Worm (Caenorhabditis elegans) whole organism, late embryonic: Measurements from ENCODE around the gene acl-2.

Experiments used
- C38D4.7 ChIP-seq: fragments of 200-800 bp; sonication (Bioruptor generic); optimal IDR thresholded peaks from 2 replicates; lab custom pipeline; 2018; ENCODE audit warnings: mild to moderate bottlenecking, missing genetic modification characterization, moderate library complexity, missing compliant biosample characterization
- F13H6.1 ChIP-seq: sonication (generic microtip); optimal IDR thresholded peaks from 2 replicates; lab custom pipeline; 2016; ENCODE audit warnings: missing genetic modification characterization, missing compliant biosample characterization
- K02D7.2 ChIP-seq: sonication (generic microtip); optimal IDR thresholded peaks from 2 replicates; lab custom pipeline; 2017; ENCODE audit warnings: mild to moderate bottlenecking, missing genetic modification characterization, missing compliant biosample characterization
- K09A11.1 ChIP-seq: sonication (generic microtip); optimal IDR thresholded peaks from 2 replicates; lab custom pipeline; 2017; ENCODE audit warnings: antibody characterized with exemption, mild to moderate bottlenecking, missing genetic modification characterization, missing compliant biosample characterization; ENCODE audit not compliant: insufficient read depth
- T23F11.4 ChIP-seq: fragments of 200-800 bp; sonication (Bioruptor generic); optimal IDR thresholded peaks from 2 replicates; lab custom pipeline; 2018; ENCODE audit warnings: mild to moderate bottlenecking, missing genetic modification characterization, missing compliant biosample characterization
- Y22D7AL.16 ChIP-seq: sonication (generic microtip); optimal IDR thresholded peaks from 2 replicates; lab custom pipeline; 2016; ENCODE audit warnings: missing genetic modification characterization, missing compliant biosample characterization
- ahr-1 ChIP-seq: sonication (generic microtip); optimal IDR thresholded peaks from 2 replicates; lab custom pipeline; 2016; ENCODE audit warnings: missing genetic modification characterization, missing compliant biosample characterization
- ceh-14 ChIP-seq: sonication (generic microtip); optimal IDR thresholded peaks from 2 replicates; lab custom pipeline; 2016; ENCODE audit warnings: missing genotype, missing genetic modification characterization, missing compliant biosample characterization
- ceh-19 ChIP-seq: fragments of 200-800 bp; sonication (Bioruptor generic); optimal IDR thresholded peaks from 2 replicates; lab custom pipeline; 2018; ENCODE audit warnings: mild to moderate bottlenecking, missing genetic modification characterization, missing compliant biosample characterization
- ceh-2 ChIP-seq: sonication (generic microtip); optimal IDR thresholded peaks from 2 replicates; lab custom pipeline; 2016; ENCODE audit warnings: missing genotype, missing genetic modification characterization, missing compliant biosample characterization
- ceh-31 ChIP-seq: sonication (generic microtip); optimal IDR thresholded peaks from 2 replicates; lab custom pipeline; 2016; ENCODE audit warnings: missing genetic modification characterization, missing compliant biosample characterization
- ceh-34 ChIP-seq: sonication (generic microtip); optimal IDR thresholded peaks from 2 replicates; lab custom pipeline; 2016; ENCODE audit warnings: mild to moderate bottlenecking, missing genetic modification characterization, missing compliant biosample characterization
- ceh-45 ChIP-seq: fragments of 200-800 bp; sonication (Bioruptor generic); IDR thresholded peaks from 2 replicates; pipeline ENCODE4 v1.3.6; 2022; ENCODE audit warnings: missing genetic modification reagents, missing genetic modification characterization, missing compliant biosample characterization
- ceh-6 ChIP-seq: fragments of 200-800 bp; sonication (Bioruptor generic); optimal IDR thresholded peaks from 2 replicates; lab custom pipeline; 2018; ENCODE audit warnings: mild to moderate bottlenecking, missing genetic modification characterization, missing compliant biosample characterization
- ceh-9 ChIP-seq: sonication (generic microtip); optimal IDR thresholded peaks from 2 replicates; lab custom pipeline; 2016; ENCODE audit warnings: mild to moderate bottlenecking, missing genetic modification characterization, inconsistent platforms, missing compliant biosample characterization
- dve-1 ChIP-seq: sonication (generic microtip); optimal IDR thresholded peaks from 2 replicates; lab custom pipeline; 2017; ENCODE audit warnings: antibody characterized with exemption, mild to moderate bottlenecking, missing genetic modification characterization, missing compliant biosample characterization
- elt-4 ChIP-seq: sonication (generic microtip); optimal IDR thresholded peaks from 2 replicates; lab custom pipeline; 2016; ENCODE audit warnings: missing genetic modification characterization, missing compliant biosample characterization
- fkh-10 ChIP-seq: fragments of 150-350 bp; optimal IDR thresholded peaks from 2 replicates; lab custom pipeline; 2014; ENCODE audit warnings: missing biosample characterization, missing genetic modification reagents, missing genetic modification characterization
- fkh-6 ChIP-seq: sonication (generic microtip); optimal IDR thresholded peaks from 2 replicates; lab custom pipeline; 2016; ENCODE audit warnings: missing genetic modification characterization, missing compliant biosample characterization
- gmeb-2 ChIP-seq: sonication (generic microtip); optimal IDR thresholded peaks from 2 replicates; lab custom pipeline; 2016; ENCODE audit warnings: missing genetic modification characterization, inconsistent platforms, missing compliant biosample characterization
- hlh-15 ChIP-seq: sonication (generic microtip); optimal IDR thresholded peaks from 2 replicates; lab custom pipeline; 2016; ENCODE audit warnings: missing genetic modification characterization, missing compliant biosample characterization
- hlh-6 ChIP-seq: sonication (generic microtip); optimal IDR thresholded peaks from 2 replicates; lab custom pipeline; 2016; ENCODE audit warnings: missing genotype, missing genetic modification characterization, missing compliant biosample characterization
- hlh-8 ChIP-seq: sonication (generic microtip); optimal IDR thresholded peaks from 2 replicates; lab custom pipeline; 2016; ENCODE audit warnings: missing genotype, missing genetic modification characterization, missing compliant biosample characterization
- lim-6 ChIP-seq: sonication (generic microtip); optimal IDR thresholded peaks from 2 replicates; lab custom pipeline; 2016; ENCODE audit warnings: missing genetic modification characterization, missing compliant biosample characterization
- lin-11 ChIP-seq: fragments of 200-800 bp; sonication (Bioruptor generic); optimal IDR thresholded peaks from 2 replicates; lab custom pipeline; 2018; ENCODE audit warnings: mild to moderate bottlenecking, missing genetic modification characterization, missing compliant biosample characterization
- madf-2 ChIP-seq: sonication (generic microtip); optimal IDR thresholded peaks from 2 replicates; lab custom pipeline; 2017; ENCODE audit warnings: missing genetic modification characterization, missing compliant biosample characterization
- mec-3 ChIP-seq: sonication (generic microtip); optimal IDR thresholded peaks from 2 replicates; lab custom pipeline; 2016; ENCODE audit warnings: borderline replicate concordance, missing genetic modification characterization, missing compliant biosample characterization
- nhr-232 ChIP-seq: sonication (generic microtip); optimal IDR thresholded peaks from 2 replicates; lab custom pipeline; 2016; ENCODE audit warnings: missing genetic modification characterization, missing compliant biosample characterization
- npax-4 ChIP-seq: sonication (generic microtip); optimal IDR thresholded peaks from 2 replicates; lab custom pipeline; 2016; ENCODE audit warnings: missing genetic modification characterization, missing compliant biosample characterization
- odd-2 ChIP-seq: sonication (generic microtip); optimal IDR thresholded peaks from 2 replicates; lab custom pipeline; 2017; ENCODE audit warnings: antibody characterized with exemption, mild to moderate bottlenecking, missing genetic modification characterization, missing compliant biosample characterization
- pag-3 ChIP-seq: sonication (generic microtip); optimal IDR thresholded peaks from 2 replicates; lab custom pipeline; 2016; ENCODE audit warnings: missing compliant biosample characterization, missing genetic modification characterization, borderline replicate concordance
- pax-1 ChIP-seq: fragments of 150-350 bp; optimal IDR thresholded peaks from 2 replicates; lab custom pipeline; 2014; ENCODE audit warnings: missing biosample characterization, missing genetic modification characterization
- pha-2 ChIP-seq: sonication (generic microtip); optimal IDR thresholded peaks from 2 replicates; lab custom pipeline; 2017; ENCODE audit warnings: mild to moderate bottlenecking, missing genetic modification characterization, missing compliant biosample characterization
- pha-4 ChIP-seq: fragments of 150-350 bp; optimal IDR thresholded peaks from 2 replicates; lab custom pipeline; 2018; ENCODE audit warnings: missing biosample characterization, missing genetic modification reagents, missing genetic modification characterization
- pqm-1 ChIP-seq: sonication (generic microtip); optimal IDR thresholded peaks from 2 replicates; lab custom pipeline; 2016; ENCODE audit warnings: missing genetic modification characterization, missing compliant biosample characterization
- syd-9 ChIP-seq: sonication (generic microtip); optimal IDR thresholded peaks from 2 replicates; lab custom pipeline; 2016; ENCODE audit warnings: mild to moderate bottlenecking, missing genetic modification characterization, moderate library complexity, missing compliant biosample characterization
- tbx-7 ChIP-seq: sonication (generic microtip); optimal IDR thresholded peaks from 2 replicates; lab custom pipeline; 2016; ENCODE audit warnings: missing genotype, missing genetic modification characterization, missing compliant biosample characterization
- ttx-3 ChIP-seq: sonication (generic microtip); optimal IDR thresholded peaks from 2 replicates; lab custom pipeline; 2016; ENCODE audit warnings: missing genetic modification reagents, missing genetic modification characterization, missing compliant biosample characterization
- unc-3 ChIP-seq, 2 experiments: fragments of 200-800 bp in 1 of 2; sonication (Bioruptor generic) in 1 of 2; sonication (generic microtip) in 1 of 2; conservative IDR thresholded peaks in 1 of 2; optimal IDR thresholded peaks in 1 of 2; 2 replicates each; pipeline versions ENCODE4 v1.3.6 to Lab custom; 2016 to 2022; ENCODE audit warnings: missing compliant biosample characterization in 2 of 2, missing genetic modification characterization in 2 of 2, missing genetic modification reagents in 1 of 2
- unc-55 ChIP-seq: sonication (generic microtip); optimal IDR thresholded peaks from 2 replicates; lab custom pipeline; 2017; ENCODE audit warnings: missing biosample characterization, missing genetic modification reagents, missing genetic modification characterization
- ztf-16 ChIP-seq: sonication (generic microtip); optimal IDR thresholded peaks from 2 replicates; lab custom pipeline; 2017; ENCODE audit warnings: missing genetic modification characterization, missing compliant biosample characterization

The acl-2 gene

DNA sequence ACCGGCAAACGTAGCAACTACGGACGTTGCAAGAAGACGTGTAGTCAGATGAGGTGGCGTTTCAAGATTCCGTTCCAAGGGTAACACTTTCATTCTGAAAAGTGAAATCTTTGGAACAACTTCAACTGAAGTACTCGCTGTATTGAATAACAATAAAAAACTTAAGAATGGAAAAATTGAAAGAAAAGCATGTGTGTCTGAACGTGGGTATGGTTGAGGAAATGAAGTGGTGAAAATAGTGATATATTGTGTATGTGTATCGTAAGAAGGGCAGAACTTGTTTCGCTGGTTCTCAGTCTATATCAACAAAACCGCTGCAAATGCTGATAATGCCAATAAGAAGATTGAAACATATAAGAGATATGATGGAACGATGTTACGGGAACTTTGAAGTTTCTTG lies 35.1 kb downstream of the acl-2 start, which contains the start of gene K08H10.6:
K08H10.6 (minus strand) TSS at position 101 of the 400 bp plus-strand sequence.
- TF ChIP-seq ceh-9 (tag; lab: Kevin White, UChicago): no peak
- no peak for TF ChIP-seq odd-2 (tag; lab: Kevin White, UChicago)
- TF ChIP-seq ceh-19: no peak
- TF ChIP-seq hlh-6 (tag; lab: Kevin White, UChicago): no peak
- TF ChIP-seq lim-6 (tag; lab: Kevin White, UChicago): no peak
- TF ChIP-seq hlh-15 (tag; lab: Kevin White, UChicago): no peak
- no peak for TF ChIP-seq fkh-10
- no peak for TF ChIP-seq ceh-31
- no peak for TF ChIP-seq tbx-7
- no peak for TF ChIP-seq npax-4 (tag; lab: Kevin White, UChicago)
- no peak for TF ChIP-seq F13H6.1 (tag; lab: Kevin White, UChicago)
- no peak for TF ChIP-seq pax-1 (tag; lab: Kevin White, UChicago)
- no peak for TF ChIP-seq T23F11.4 (GFP tag; lab: Kevin White, UChicago)
- TF ChIP-seq nhr-232: no peak
- no peak for TF ChIP-seq ttx-3 (tag; lab: Kevin White, UChicago)
- no peak for TF ChIP-seq elt-4 (tag; lab: Kevin White, UChicago)
- TF ChIP-seq ceh-2: no peak
- TF ChIP-seq gmeb-2 (tag; lab: Kevin White, UChicago): no peak
- TF ChIP-seq syd-9: no peak
- no peak for TF ChIP-seq madf-2 (tag; lab: Kevin White, UChicago)

DNA sequence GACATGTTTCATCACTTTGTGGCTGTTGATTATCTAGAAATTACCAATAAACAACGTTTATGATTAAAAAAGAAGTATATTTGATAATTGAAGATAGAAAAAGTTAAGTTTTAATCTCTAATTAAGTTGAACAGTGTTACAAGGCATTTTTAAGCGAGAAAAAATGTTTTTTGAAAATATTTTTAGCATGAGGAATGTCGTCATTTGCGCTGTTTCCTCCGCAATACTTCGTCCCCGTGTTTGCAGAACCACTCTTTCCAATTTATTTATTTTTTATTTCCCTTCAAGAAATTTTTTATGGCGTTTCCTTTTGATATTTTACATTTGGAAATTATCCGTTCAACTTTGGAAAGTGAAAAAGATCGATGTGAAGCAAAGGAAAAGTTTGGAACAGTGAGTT lies 39.3 kb downstream of the acl-2 start, which contains the start of the genes rde-1 and trpp-6:
rde-1 (minus strand) TSS at position 33 of the 400 bp plus-strand sequence.
trpp-6 (plus strand) TSS at position 286 of the 400 bp plus-strand sequence.
- TF ChIP-seq pag-3 (tag; lab: Kevin White, UChicago) (no peak), nhr-232 (no peak), ceh-45 (GFP tag; lab: Robert Waterston, UW) (no peak), pqm-1 (no peak), lin-11 (tag; lab: Kevin White, UChicago) (no peak), fkh-10 (no peak), gmeb-2 (tag; lab: Kevin White, UChicago) (no peak), fkh-6 (no peak), Y22D7AL.16 (tag; lab: Kevin White, UChicago) (no peak), hlh-8 (no peak), pha-4 (no peak), C38D4.7 (no peak), ceh-2 (no peak), ceh-14 (no peak), K09A11.1 (no peak), unc-55 (GFP tag; lab: Kevin White, UChicago) (no peak)

DNA sequence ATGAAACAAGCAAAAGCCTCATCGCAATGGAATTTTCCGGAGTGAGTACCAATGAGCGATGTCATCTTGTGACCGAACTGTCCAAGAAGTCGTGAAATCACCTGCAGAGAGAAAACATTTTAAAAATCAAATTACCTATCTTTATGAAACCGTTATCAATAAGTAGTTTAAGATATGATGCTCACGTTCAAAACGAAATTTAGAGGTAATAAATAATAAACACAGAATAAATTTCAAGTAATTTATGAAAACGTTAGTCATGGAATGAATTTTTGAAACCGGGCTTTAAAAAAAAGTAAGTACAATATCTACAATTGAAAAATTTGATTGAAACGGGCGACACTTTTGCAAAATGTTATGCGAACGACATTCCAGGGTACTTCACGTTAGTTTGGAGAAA lies 43.2 kb downstream of the acl-2 start, which contains the start of gene C27H6.8:
C27H6.8 (minus strand) TSS at position 101 of the 400 bp plus-strand sequence.
- TF ChIP-seq dve-1 (tag; lab: Kevin White, UChicago): no peak
- TF ChIP-seq ceh-19: no peak
- no peak for TF ChIP-seq npax-4 (tag; lab: Kevin White, UChicago)
- TF ChIP-seq fkh-6: no peak
- TF ChIP-seq ztf-16 (tag; lab: Kevin White, UChicago): no peak
- no peak for TF ChIP-seq pax-1 (tag; lab: Kevin White, UChicago)
- TF ChIP-seq ceh-9 (tag; lab: Kevin White, UChicago): no peak
- no peak for TF ChIP-seq F13H6.1 (tag; lab: Kevin White, UChicago)
- no peak for TF ChIP-seq gmeb-2 (tag; lab: Kevin White, UChicago)
- no peak for TF ChIP-seq ceh-34 (tag; lab: Kevin White, UChicago)
- TF ChIP-seq mec-3 (tag; lab: Kevin White, UChicago): no peak
- TF ChIP-seq ceh-45 (GFP tag; lab: Robert Waterston, UW): no peak
- TF ChIP-seq unc-3 (GFP tag; conservative IDR thresholded peaks at IDR 0.05; lab: Robert Waterston, UW): no peak
- no peak for TF ChIP-seq unc-3 (tag; optimal IDR thresholded peaks at IDR 0.05; lab: Kevin White, UChicago)
- no peak for TF ChIP-seq ceh-6
- no peak for TF ChIP-seq nhr-232
- TF ChIP-seq K02D7.2 (tag; lab: Kevin White, UChicago): no peak
- TF ChIP-seq pha-2 (tag; lab: Kevin White, UChicago): no peak
- TF ChIP-seq madf-2 (tag; lab: Kevin White, UChicago): no peak
- no peak for TF ChIP-seq ahr-1 (tag; lab: Kevin White, UChicago)
